Worm (Caenorhabditis elegans) whole organism, late embryonic: Measurements from ENCODE around the gene C35B1.9.

Experiments
- ama-1 ChIP-seq: fragments of 150-350 bp; optimal IDR thresholded peaks from 2 replicates; lab custom pipeline; 2014
- ceh-22 ChIP-seq: sonication (generic microtip); optimal IDR thresholded peaks from 2 replicates; lab custom pipeline; 2017; ENCODE audit warnings: missing biosample characterization, missing genetic modification characterization
- hlh-30 ChIP-seq: sonication (generic microtip); optimal IDR thresholded peaks from 2 replicates; lab custom pipeline; 2017; ENCODE audit warnings: antibody characterized with exemption, missing genetic modification characterization, missing compliant biosample characterization; ENCODE audit not compliant: insufficient read depth
- nhr-11 ChIP-seq: fragments of 150-350 bp; optimal IDR thresholded peaks from 2 replicates; lab custom pipeline; 2014; ENCODE audit warnings: missing biosample characterization, missing genetic modification characterization
- pag-3 ChIP-seq: sonication (generic microtip); optimal IDR thresholded peaks from 2 replicates; lab custom pipeline; 2016; ENCODE audit warnings: missing compliant biosample characterization, missing genetic modification characterization, borderline replicate concordance
- pha-4 ChIP-seq: fragments of 150-350 bp; optimal IDR thresholded peaks from 2 replicates; lab custom pipeline; 2018; ENCODE audit warnings: missing biosample characterization, missing genetic modification reagents, missing genetic modification characterization
- pqm-1 ChIP-seq: sonication (generic microtip); optimal IDR thresholded peaks from 2 replicates; lab custom pipeline; 2016; ENCODE audit warnings: missing genetic modification characterization, missing compliant biosample characterization
- unc-3 ChIP-seq, 2 experiments: fragments of 200-800 bp in 1 of 2; sonication (Bioruptor generic) in 1 of 2; sonication (generic microtip) in 1 of 2; conservative IDR thresholded peaks in 1 of 2; optimal IDR thresholded peaks in 1 of 2; 2 replicates each; pipeline versions ENCODE4 v1.3.6 to Lab custom; 2016 to 2022; ENCODE audit warnings: missing compliant biosample characterization in 2 of 2, missing genetic modification characterization in 2 of 2, missing genetic modification reagents in 1 of 2

ce11 chrIV:4055297-4055696 lies 25.4 kb downstream of the C35B1.9 start:
- no peak for TF ChIP-seq pha-4 (tag; lab: Kevin White, UChicago)
- TF ChIP-seq ceh-22 (tag; lab: Kevin White, UChicago), result no peak
- no peak for TF ChIP-seq hlh-30
- no peak for TF ChIP-seq pag-3
- no peak for TF ChIP-seq ama-1
- TF ChIP-seq nhr-11 (tag; lab: Kevin White, UChicago), result no peak
- no peak for TF ChIP-seq unc-3 (GFP tag; conservative IDR thresholded peaks at IDR 0.05; lab: Robert Waterston, UW)
- TF ChIP-seq unc-3 (tag; optimal IDR thresholded peaks at IDR 0.05; lab: Kevin White, UChicago), result no peak
- TF ChIP-seq pqm-1 (tag; lab: Kevin White, UChicago), result no peak
